Worm (Caenorhabditis elegans): Measurements from ENCODE around the gene ins-6.

ins-6 gene

DNA sequence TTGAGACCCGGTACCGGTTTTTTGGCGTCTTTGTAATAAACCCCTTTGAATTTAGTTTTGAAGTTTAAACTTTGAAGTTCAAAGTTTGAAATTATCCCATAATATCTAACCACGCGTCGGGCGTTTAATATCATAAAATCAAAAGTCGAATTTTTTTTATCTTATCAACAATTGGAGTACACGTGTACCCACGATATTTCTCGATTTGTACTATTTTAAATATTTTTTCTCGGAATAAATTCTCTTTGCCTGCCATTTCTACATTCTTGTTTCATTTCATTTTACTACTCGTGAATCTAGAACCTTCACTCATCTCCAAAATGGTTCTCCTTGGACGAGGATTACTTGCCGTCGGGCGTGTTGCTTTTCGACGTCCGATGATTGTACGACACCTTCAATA lies 49.9 kb downstream of the ins-6 start, which contains the start of gene gldc-1:
Gene gldc-1 (plus strand): TSS at position 301 of the 400 bp plus-strand sequence.
- TF ChIP-seq lir-3 (tag; optimal IDR thresholded peaks at IDR 0.05), result no peak
- no peak for TF ChIP-seq nhr-41 (GFP tag; IDR thresholded peaks at IDR 0.05)
- no peak for TF ChIP-seq lin-29 (GFP tag; IDR thresholded peaks at IDR 0.05)
- no peak for TF ChIP-seq snpc-4 (tag; optimal IDR thresholded peaks at IDR 0.05)
- no peak for TF ChIP-seq gei-8 (GFP tag; optimal IDR thresholded peaks at IDR 0.05)
- TF ChIP-seq dmd-6 (GFP tag; IDR thresholded peaks at IDR 0.05), result peak; percentile 47
- TF ChIP-seq unc-62 (GFP tag; optimal IDR thresholded peaks at IDR 0.05 in 1 of 2), result no peak
- TF ChIP-seq unc-62 (tag; optimal IDR thresholded peaks at IDR 0.05), result no peak
- TF ChIP-seq ces-1 (GFP tag; optimal IDR thresholded peaks at IDR 0.05), result no peak
- no peak for TF ChIP-seq spr-3 (GFP tag; optimal IDR thresholded peaks at IDR 0.05)
- TF ChIP-seq php-3 (GFP tag; IDR thresholded peaks at IDR 0.05), result no peak
- no peak for TF ChIP-seq hlh-30 (tag; optimal IDR thresholded peaks at IDR 0.05; ENCODE audit: insufficient read depth)
- peak; percentile 2 for TF ChIP-seq nhr-48 (tag; optimal IDR thresholded peaks at IDR 0.05)
- TF ChIP-seq zag-1 (tag; optimal IDR thresholded peaks at IDR 0.05), result no peak
- no peak for TF ChIP-seq daf-16 (GFP tag; optimal IDR thresholded peaks at IDR 0.05)
- TF ChIP-seq daf-16 (tag; optimal IDR thresholded peaks at IDR 0.05), result peak; percentile 29
- no peak for TF ChIP-seq ctbp-1 (GFP tag; IDR thresholded peaks at IDR 0.05)
- no peak for TF ChIP-seq daf-12 (tag; optimal IDR thresholded peaks at IDR 0.05)
- no peak for TF ChIP-seq tra-1 (GFP tag; IDR thresholded peaks at IDR 0.05)
- no peak for TF ChIP-seq ztf-11 (tag; optimal IDR thresholded peaks at IDR 0.05)
- no peak for TF ChIP-seq snpc-1.2 (GFP tag; IDR thresholded peaks at IDR 0.05)

Measured in whole organism, L4 larva.